2 worm cellular contexts compared by ENCODE assay signal in genomic region chrV:2650980-2651379, ce11.
TF ChIP-seq lines count a peak whose summit lies in the region.

No protein-coding gene starts in this region.

TF ChIP-seq in whole organism, L4 larva, 104 proteins besides CTCF, POLR2A, EP300 and RAD21:
- TF ChIP-seq dpl-1 (GFP tag; optimal IDR thresholded peaks at IDR 0.05; lab: Kevin White, UChicago) (no peak), ceh-62 (tag; optimal IDR thresholded peaks at IDR 0.05; lab: Kevin White, UChicago) (no peak), sdz-12 (GFP tag; optimal IDR thresholded peaks at IDR 0.05; lab: Kevin White, UChicago) (no peak), aha-1 (tag; lab: Kevin White, UChicago) (peak; percentile 98), php-3 (GFP tag; IDR thresholded peaks at IDR 0.05; lab: Robert Waterston, UW) (no peak)

TF ChIP-seq in whole organism, mixed stage, embryonic, 35 proteins besides CTCF, POLR2A, EP300 and RAD21:
- TF ChIP-seq zip-8 (tag; optimal IDR thresholded peaks at IDR 0.05; lab: Kevin White, UChicago) (peak; percentile 17), ham-2 (GFP tag; optimal IDR thresholded peaks at IDR 0.05; lab: Kevin White, UChicago) (no peak), sem-2 (GFP tag; optimal IDR thresholded peaks at IDR 0.05; lab: Kevin White, UChicago) (no peak)
TF ChIP-seq in whole organism, mixed stage, embryonic: peak in this region for 1.
